Worm (Caenorhabditis elegans) whole organism, L4 larva: Measurements from ENCODE around the gene irld-8.

Experiments used
- lsy-2 ChIP-seq, 2 experiments: fragments of 150-350 bp in 1 of 2; sonication (generic microtip) in 1 of 2; optimal IDR thresholded peaks; 2 replicates each; lab custom pipeline; 2014 to 2017; ENCODE audit warnings: missing biosample characterization in 2 of 2, missing genetic modification characterization in 2 of 2
- nhr-111 ChIP-seq: fragments of 200-800 bp; sonication (Bioruptor generic); optimal IDR thresholded peaks from 2 replicates; lab custom pipeline; 2018; ENCODE audit warnings: mild to moderate bottlenecking, missing genetic modification characterization, missing compliant biosample characterization
- nhr-6 ChIP-seq: fragments of 150-350 bp; optimal IDR thresholded peaks from 2 replicates; lab custom pipeline; 2014; ENCODE audit warnings: missing biosample characterization, missing genetic modification characterization
- nhr-76 ChIP-seq: fragments of 150-350 bp; optimal IDR thresholded peaks from 2 replicates; lab custom pipeline; 2014; ENCODE audit warnings: missing biosample characterization, missing genetic modification characterization
- unc-130 ChIP-seq: sonication (generic microtip); optimal IDR thresholded peaks from 2 replicates; lab custom pipeline; 2016; ENCODE audit warnings: missing genetic modification reagents, missing genetic modification characterization, missing compliant biosample characterization

DNA sequence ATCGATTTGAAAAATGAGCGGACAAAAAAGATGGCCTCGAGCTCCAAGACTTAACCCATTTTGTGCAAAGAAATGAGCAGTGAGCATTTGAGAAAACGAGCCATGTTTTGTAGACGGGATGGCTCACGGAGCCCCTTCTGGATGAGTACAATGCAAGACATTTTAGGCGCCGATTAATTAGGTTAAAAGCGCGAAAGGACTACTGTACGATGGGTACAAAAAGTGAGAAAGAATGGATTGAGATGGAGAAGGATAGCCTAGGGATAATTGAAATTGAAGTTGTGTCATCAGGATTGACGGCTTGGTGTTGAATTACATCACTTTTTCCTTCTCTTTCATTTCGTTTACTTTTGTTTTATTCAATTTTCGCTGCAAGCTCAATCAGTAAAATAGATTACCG lies 34.8 kb upstream of the irld-8 start:
- TF ChIP-seq nhr-6 (tag; lab: Kevin White, UChicago) (no peak), nhr-76 (tag; lab: Kevin White, UChicago) (no peak), unc-130 (no peak), lsy-2 (tag; optimal IDR thresholded peaks at IDR 0.05; lab: Kevin White, UChicago) (no peak), nhr-111 (no peak)
